Fruit fly (Drosophila melanogaster) whole organism, prepupa: ENCODE data around the gene ATPsynB.

Experiments used
- Blimp-1 ChIP-seq: fragments of 200-800 bp; sonication (Bioruptor generic); optimal IDR thresholded peaks from 3 replicates; lab custom pipeline; 2017; ENCODE audit warnings: missing biosample characterization, missing genetic modification characterization, mild to moderate bottlenecking, moderate library complexity, missing genetic modification reagents
- CG10669 ChIP-seq: fragments of 200-800 bp; sonication (Bioruptor generic); optimal IDR thresholded peaks from 3 replicates; lab custom pipeline; 2018; ENCODE audit warnings: missing biosample characterization, mild to moderate bottlenecking, missing genetic modification characterization, moderate library complexity
- CG11762 ChIP-seq: fragments of 200-800 bp; sonication (Bioruptor generic); optimal IDR thresholded peaks from 3 replicates; lab custom pipeline; 2016; ENCODE audit warnings: missing biosample characterization, missing genetic modification characterization; ENCODE audit not compliant: insufficient read depth
- CG11902 ChIP-seq: fragments of 200-800 bp; sonication (Bioruptor generic); optimal IDR thresholded peaks from 3 replicates; lab custom pipeline; 2016; ENCODE audit warnings: missing biosample characterization, missing genetic modification characterization
- CG1621 ChIP-seq: fragments of 200-800 bp; sonication (Bioruptor generic); optimal IDR thresholded peaks from 3 replicates; lab custom pipeline; 2018; ENCODE audit warnings: missing biosample characterization, mild to moderate bottlenecking, missing genetic modification characterization
- CG16779 ChIP-seq: fragments of 200-800 bp; sonication (Bioruptor generic); optimal IDR thresholded peaks from 3 replicates; lab custom pipeline; 2017; ENCODE audit warnings: missing biosample characterization, mild to moderate bottlenecking, missing genetic modification characterization
- CG3032 ChIP-seq: fragments of 200-800 bp; optimal IDR thresholded peaks from 2 replicates; lab custom pipeline; 2019; ENCODE audit warnings: missing biosample characterization, mild to moderate bottlenecking, missing genetic modification characterization, moderate library complexity
- CG32006 ChIP-seq: fragments of 200-800 bp; sonication (Bioruptor generic); optimal IDR thresholded peaks from 3 replicates; lab custom pipeline; 2017; ENCODE audit warnings: missing biosample characterization, mild to moderate bottlenecking, missing genetic modification characterization
- CG6276 ChIP-seq: fragments of 200-800 bp; sonication (Bioruptor generic); optimal IDR thresholded peaks from 2 replicates; lab custom pipeline; 2017; ENCODE audit warnings: missing biosample characterization, mild to moderate bottlenecking, missing genetic modification characterization
- CG6792 ChIP-seq: fragments of 200-800 bp; sonication (Bioruptor generic); optimal IDR thresholded peaks from 3 replicates; lab custom pipeline; 2016; ENCODE audit warnings: missing biosample characterization, missing genetic modification characterization
- CG8119 ChIP-seq: fragments of 200-800 bp; sonication (Bioruptor generic); IDR thresholded peaks from 3 replicates; pipeline ENCODE4 v1.3.6; 2022; ENCODE audit warnings: missing biosample characterization, missing genetic modification characterization
- CG8632 ChIP-seq: fragments of 200-800 bp; sonication (Bioruptor generic); optimal IDR thresholded peaks from 3 replicates; lab custom pipeline; 2016; ENCODE audit warnings: missing biosample characterization, missing genetic modification characterization
- Eip78C ChIP-seq: fragments of 200-800 bp; sonication (Bioruptor generic); peaks from one replicate; lab custom pipeline; 2016; ENCODE audit warnings: missing biosample characterization, missing genetic modification characterization
- Ets21C ChIP-seq: fragments of 200-800 bp; sonication (Bioruptor generic); optimal IDR thresholded peaks from 3 replicates; lab custom pipeline; 2016; ENCODE audit warnings: missing biosample characterization, missing genetic modification characterization
- Ets96B ChIP-seq: fragments of 200-800 bp; optimal IDR thresholded peaks from 2 replicates; lab custom pipeline; 2019; ENCODE audit warnings: missing biosample characterization, mild to moderate bottlenecking, missing genetic modification characterization, moderate library complexity
- Hr38 ChIP-seq: sonication (Bioruptor generic); optimal IDR thresholded peaks from 2 replicates; lab custom pipeline; 2016; ENCODE audit warnings: missing biosample characterization, missing genetic modification characterization
- Hr4 ChIP-seq: fragments of 200-800 bp; sonication (Bioruptor generic); optimal IDR thresholded peaks from 3 replicates; lab custom pipeline; 2016; ENCODE audit warnings: missing biosample characterization, missing genetic modification characterization
- Sox14 ChIP-seq: fragments of 200-800 bp; sonication (Bioruptor generic); optimal IDR thresholded peaks from 3 replicates; lab custom pipeline; 2016; ENCODE audit warnings: missing biosample characterization, missing genetic modification characterization
- Sox15 ChIP-seq: fragments of 200-800 bp; sonication (Bioruptor generic); optimal IDR thresholded peaks from 3 replicates; lab custom pipeline; 2016; ENCODE audit warnings: missing biosample characterization, missing genetic modification characterization
- achi ChIP-seq: fragments of 200-800 bp; sonication (Bioruptor generic); optimal IDR thresholded peaks from 3 replicates; lab custom pipeline; 2016; ENCODE audit warnings: missing biosample characterization, missing genetic modification characterization
- acj6 ChIP-seq: fragments of 200-800 bp; sonication (Bioruptor generic); optimal IDR thresholded peaks from 3 replicates; lab custom pipeline; 2016; ENCODE audit warnings: missing biosample characterization, missing genetic modification characterization
- cyc ChIP-seq: fragments of 200-800 bp; sonication (Bioruptor generic); optimal IDR thresholded peaks from 3 replicates; lab custom pipeline; 2016; ENCODE audit warnings: missing biosample characterization, missing genetic modification characterization
- dac ChIP-seq: fragments of 200-800 bp; sonication (Bioruptor generic); optimal IDR thresholded peaks from 2 replicates; lab custom pipeline; 2017; ENCODE audit warnings: missing biosample characterization, mild to moderate bottlenecking, missing genetic modification characterization
- eg ChIP-seq: fragments of 200-800 bp; sonication (Bioruptor generic); IDR thresholded peaks from 3 replicates; pipeline ENCODE4 v1.3.6; 2022; ENCODE audit warnings: missing biosample characterization, missing genetic modification characterization
- esn ChIP-seq: fragments of 200-800 bp; sonication (Bioruptor generic); optimal IDR thresholded peaks from 2 replicates; lab custom pipeline; 2016; ENCODE audit warnings: missing biosample characterization, mild to moderate bottlenecking, missing genetic modification characterization, moderate library complexity
- fkh ChIP-seq: fragments of 200-800 bp; sonication (Bioruptor generic); optimal IDR thresholded peaks from 3 replicates; lab custom pipeline; 2017; ENCODE audit warnings: missing biosample characterization, mild to moderate bottlenecking, missing genetic modification characterization, moderate library complexity
- spab ChIP-seq: fragments of 200-800 bp; sonication (Bioruptor generic); optimal IDR thresholded peaks from 2 replicates; lab custom pipeline; 2017; ENCODE audit warnings: missing biosample characterization, mild to moderate bottlenecking, missing genetic modification characterization, missing genetic modification reagents
- ss ChIP-seq, 2 experiments: fragments of 200-800 bp; sonication (Bioruptor generic); optimal IDR thresholded peaks; 2 replicates in 1 of 2; 3 replicates in 1 of 2; lab custom pipeline; 2017 to 2018; ENCODE audit warnings: mild to moderate bottlenecking in 2 of 2, missing biosample characterization in 2 of 2, missing genetic modification characterization in 2 of 2, moderate library complexity in 1 of 2
- svp ChIP-seq: fragments of 200-800 bp; sonication (Bioruptor generic); peaks from one replicate; lab custom pipeline; 2016; ENCODE audit warnings: missing biosample characterization, missing genetic modification characterization
- topi ChIP-seq: fragments of 200-800 bp; sonication (Bioruptor generic); optimal IDR thresholded peaks from 3 replicates; lab custom pipeline; 2016; ENCODE audit warnings: missing biosample characterization, missing genetic modification characterization
- vri ChIP-seq: fragments of 200-800 bp; sonication (Bioruptor generic); optimal IDR thresholded peaks from 3 replicates; lab custom pipeline; 2016; ENCODE audit warnings: missing biosample characterization, mild to moderate bottlenecking, missing genetic modification characterization

Gene ATPsynB

DNA sequence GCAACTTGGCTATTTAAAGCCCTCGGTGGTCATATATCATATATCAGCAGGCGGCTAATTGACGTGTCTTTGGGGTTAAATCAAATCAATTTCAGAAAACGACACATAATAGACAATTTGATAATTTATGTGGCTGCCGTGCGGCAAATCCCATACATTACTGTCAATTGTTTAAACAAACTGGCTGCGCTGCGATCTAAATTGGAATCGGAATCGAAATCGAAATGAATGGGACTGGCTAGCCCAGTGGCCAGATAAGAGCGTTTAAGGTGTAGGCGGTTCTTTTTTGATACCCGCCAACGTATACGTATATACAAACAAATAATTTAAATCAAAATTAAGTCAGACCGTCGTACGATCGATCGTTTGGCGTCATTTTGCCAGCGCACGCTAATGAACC is 38.6 kb downstream of the ATPsynB start:
- TF ChIP-seq Hr38 (GFP tag; lab: Kevin White, UChicago) (no peak), fkh (GFP tag; lab: Kevin White, UChicago) (peak; percentile 6), vri (GFP tag; lab: Kevin White, UChicago) (peak; percentile 38), ss (GFP tag; optimal IDR thresholded peaks at IDR 0.05; lab: Kevin White, UChicago) (no peak), svp (GFP tag; lab: Kevin White, UChicago) (peak; percentile 39), Ets21C (GFP tag; lab: Kevin White, UChicago) (no peak), topi (no peak), Eip78C (GFP tag; lab: Kevin White, UChicago) (no peak)

DNA sequence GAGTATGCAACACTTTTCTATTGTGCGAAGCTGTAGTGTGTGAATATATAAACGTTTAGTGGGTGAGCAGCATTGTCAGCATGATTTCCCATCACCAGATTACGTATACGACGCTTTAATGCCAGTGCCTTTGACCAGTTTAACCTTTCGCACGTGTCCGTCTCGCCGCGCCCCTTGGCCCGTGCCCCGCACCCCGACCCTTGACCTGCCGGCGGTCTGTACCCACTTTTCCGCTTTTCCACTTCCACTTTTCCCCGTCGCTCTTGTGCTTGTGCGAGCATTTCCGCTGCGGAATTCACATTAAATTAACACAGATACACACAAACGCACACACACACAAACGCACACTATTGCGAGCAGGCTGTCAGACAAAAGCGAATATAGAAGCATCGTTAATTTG is 45.9 kb downstream of the ATPsynB start:
- no peak for TF ChIP-seq CG10669 (GFP tag; lab: Kevin White, UChicago)
- no peak for TF ChIP-seq CG6792 (GFP tag; lab: Kevin White, UChicago)
- TF ChIP-seq esn, result no peak
- no peak for TF ChIP-seq cyc (GFP tag; lab: Kevin White, UChicago)
- no peak for TF ChIP-seq CG6276 (GFP tag; lab: Kevin White, UChicago)
- no peak for TF ChIP-seq svp (GFP tag; lab: Kevin White, UChicago)
- no peak for TF ChIP-seq acj6 (GFP tag; lab: Kevin White, UChicago)
- TF ChIP-seq achi (GFP tag; lab: Kevin White, UChicago), result no peak
- no peak for TF ChIP-seq spab (GFP tag; lab: Kevin White, UChicago)
- no peak for TF ChIP-seq Sox15 (GFP tag; lab: Kevin White, UChicago)
- no peak for TF ChIP-seq Hr4 (GFP tag; lab: Kevin White, UChicago)
- no peak for TF ChIP-seq CG11902 (GFP tag; lab: Kevin White, UChicago)
- TF ChIP-seq CG8632 (GFP tag; lab: Kevin White, UChicago), result no peak
- no peak for TF ChIP-seq Blimp-1 (GFP tag; lab: Kevin White, UChicago)
- no peak for TF ChIP-seq dac (GFP tag; lab: Kevin White, UChicago)
- TF ChIP-seq CG1621 (tag; lab: Kevin White, UChicago), result no peak

DNA sequence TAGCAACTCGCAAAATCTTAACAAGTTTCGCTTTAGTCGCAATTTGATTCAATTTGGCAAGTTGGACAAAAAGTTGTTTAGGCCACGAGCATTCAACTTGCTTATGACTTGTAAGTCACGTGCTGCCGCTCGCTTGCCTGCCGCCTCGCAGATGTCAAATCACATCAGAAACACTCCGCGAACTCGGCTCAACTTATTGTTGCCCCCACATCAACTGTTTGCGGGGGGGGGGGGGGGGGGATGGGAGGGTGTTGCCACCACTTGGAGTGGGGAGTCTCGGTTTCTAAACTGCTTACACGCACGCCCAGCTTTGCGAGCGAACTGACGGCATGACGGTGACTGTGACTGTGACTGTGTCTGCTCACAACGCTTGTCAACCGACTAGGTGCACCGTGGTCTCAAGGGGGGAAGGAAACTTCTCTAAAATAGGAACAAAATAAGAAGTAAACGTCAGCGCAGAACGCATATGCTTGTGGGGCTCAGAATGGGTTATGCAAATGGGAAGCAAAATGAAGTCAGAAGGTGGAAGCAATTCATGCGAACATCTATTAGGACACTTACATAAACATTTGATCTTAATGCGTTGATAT is 47.1 kb downstream of the ATPsynB start:
- no peak for TF ChIP-seq dac (GFP tag; lab: Kevin White, UChicago)
- TF ChIP-seq Sox14 (GFP tag; lab: Kevin White, UChicago), result no peak
- TF ChIP-seq CG8119 (GFP tag; lab: Robert Waterston, UW), result no peak
- no peak for TF ChIP-seq Ets96B
- peak; percentile 23 for TF ChIP-seq CG32006 (GFP tag; lab: Kevin White, UChicago)
- TF ChIP-seq CG3032, result no peak
- no peak for TF ChIP-seq CG16779 (tag; lab: Kevin White, UChicago)
- TF ChIP-seq Ets21C (GFP tag; lab: Kevin White, UChicago), result no peak
- no peak for TF ChIP-seq CG11902 (GFP tag; lab: Kevin White, UChicago)
- TF ChIP-seq eg (GFP tag; lab: Robert Waterston, UW), result peak; percentile 42; the same call in 1 of the 3 replicates
- no peak for TF ChIP-seq CG1621 (tag; lab: Kevin White, UChicago)
- TF ChIP-seq CG11762 (GFP tag; lab: Kevin White, UChicago), result no peak
